Worm (Caenorhabditis elegans): ENCODE data around the gene C15H11.1.

The C15H11.1 gene

DNA sequence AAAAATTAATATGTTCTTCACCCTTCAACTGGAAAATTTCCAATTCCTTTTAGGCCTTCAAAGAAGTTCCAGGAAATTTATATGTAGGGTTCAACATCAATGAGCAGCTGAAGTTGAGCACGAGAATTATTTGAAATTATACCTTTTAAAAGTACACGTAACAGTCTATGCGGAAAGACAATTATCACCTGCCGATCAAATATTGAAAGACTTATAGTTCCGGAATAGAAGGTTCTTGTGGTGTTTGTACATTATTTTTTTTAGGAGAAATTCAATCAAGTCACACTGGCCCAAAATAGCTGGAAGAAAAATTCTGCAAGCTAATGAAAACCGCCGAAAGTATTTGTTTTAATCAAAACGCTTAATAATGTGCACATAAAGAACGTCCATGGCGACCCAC is 13.4 kb upstream of the C15H11.1 start:
- TF ChIP-seq M03D4.4 (tag; optimal IDR thresholded peaks at IDR 0.05) = no peak
- no peak for TF ChIP-seq elt-3 (tag; optimal IDR thresholded peaks at IDR 0.05)
- TF ChIP-seq ceh-43 (GFP tag; optimal IDR thresholded peaks at IDR 0.05) = no peak
- TF ChIP-seq mls-2 (tag; optimal IDR thresholded peaks at IDR 0.05) = no peak
- TF ChIP-seq lin-32 (GFP tag; optimal IDR thresholded peaks at IDR 0.05) = no peak
- no peak for TF ChIP-seq mab-5 (tag; optimal IDR thresholded peaks at IDR 0.05)
- no peak for TF ChIP-seq snpc-4 (tag; optimal IDR thresholded peaks at IDR 0.05)
- TF ChIP-seq flh-1 (GFP tag; optimal IDR thresholded peaks at IDR 0.05) = no peak
- TF ChIP-seq nhr-28 (tag; optimal IDR thresholded peaks at IDR 0.05) = no peak
- no peak for TF ChIP-seq nhr-237 (tag; optimal IDR thresholded peaks at IDR 0.05)
- no peak for TF ChIP-seq drap-1 (GFP tag; optimal IDR thresholded peaks at IDR 0.05)
- no peak for TF ChIP-seq sptf-1 (tag; optimal IDR thresholded peaks at IDR 0.05)

DNA sequence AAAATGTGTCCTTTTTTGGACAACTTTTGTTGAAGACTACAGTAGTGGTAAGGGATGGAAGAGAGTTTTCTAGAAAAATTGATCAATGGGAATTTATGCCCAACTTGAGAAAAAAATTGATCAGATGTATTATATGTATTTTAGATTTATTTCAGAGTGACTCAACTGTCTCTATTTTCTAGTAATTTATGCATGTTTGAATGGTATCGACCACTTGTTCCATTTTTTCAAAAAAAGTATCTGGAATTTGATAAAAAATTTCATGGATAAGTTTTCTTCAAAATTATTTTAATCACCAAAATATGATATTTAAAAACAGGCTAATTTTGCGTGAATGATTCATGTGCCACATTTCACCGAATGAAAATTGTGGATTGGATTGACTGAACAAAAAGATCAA is 1.8 kb upstream of the C15H11.1 start, which contains the start of gene C15H11.10:
C15H11.10 (plus strand) TSS at position 301 of the 400 bp plus-strand sequence.
- no peak for TF ChIP-seq nhr-2 (tag; optimal IDR thresholded peaks at IDR 0.05)
- no peak for TF ChIP-seq blmp-1 (tag; optimal IDR thresholded peaks at IDR 0.05)
- no peak for TF ChIP-seq mep-1 (tag; optimal IDR thresholded peaks at IDR 0.05)
- no peak for TF ChIP-seq lin-32 (GFP tag; optimal IDR thresholded peaks at IDR 0.05)

- TF ChIP-seq blmp-1 (tag; optimal IDR thresholded peaks at IDR 0.05) = no peak
- TF ChIP-seq hlh-1 (tag; optimal IDR thresholded peaks at IDR 0.05) = no peak
- TF ChIP-seq mab-5 (tag; optimal IDR thresholded peaks at IDR 0.05) = no peak
- no peak for TF ChIP-seq nhr-2 (tag; optimal IDR thresholded peaks at IDR 0.05)
These were observed 1.1 kb downstream of the C15H11.1 start, which contains the start of gene C15H11.13 for ce11 chrV:14394743-14395142. C15H11.13 (plus strand) TSS chrV:14395043.

ce11 chrV:14396123-14396669 is 2.6 kb downstream of the C15H11.1 start:
- no peak for TF ChIP-seq zip-8 (tag; optimal IDR thresholded peaks at IDR 0.05)
- TF ChIP-seq sptf-1 (tag; optimal IDR thresholded peaks at IDR 0.05) = no peak
- TF ChIP-seq blmp-1 (tag; optimal IDR thresholded peaks at IDR 0.05) = no peak
- TF ChIP-seq ceh-39 (tag; optimal IDR thresholded peaks at IDR 0.05) = no peak
- no peak for TF ChIP-seq lin-32 (GFP tag; optimal IDR thresholded peaks at IDR 0.05)
- no peak for TF ChIP-seq unc-62 (GFP tag; optimal IDR thresholded peaks at IDR 0.05)
- TF ChIP-seq snpc-4 (tag; optimal IDR thresholded peaks at IDR 0.05) = no peak
- no peak for TF ChIP-seq unc-39 (tag; optimal IDR thresholded peaks at IDR 0.05)
- no peak for TF ChIP-seq bed-3 (GFP tag; optimal IDR thresholded peaks at IDR 0.05)
- TF ChIP-seq hlh-1 (tag; optimal IDR thresholded peaks at IDR 0.05) = no peak
- TF ChIP-seq mls-2 (tag; optimal IDR thresholded peaks at IDR 0.05) = no peak
- TF ChIP-seq cnd-1 (tag; optimal IDR thresholded peaks at IDR 0.05) = no peak

DNA sequence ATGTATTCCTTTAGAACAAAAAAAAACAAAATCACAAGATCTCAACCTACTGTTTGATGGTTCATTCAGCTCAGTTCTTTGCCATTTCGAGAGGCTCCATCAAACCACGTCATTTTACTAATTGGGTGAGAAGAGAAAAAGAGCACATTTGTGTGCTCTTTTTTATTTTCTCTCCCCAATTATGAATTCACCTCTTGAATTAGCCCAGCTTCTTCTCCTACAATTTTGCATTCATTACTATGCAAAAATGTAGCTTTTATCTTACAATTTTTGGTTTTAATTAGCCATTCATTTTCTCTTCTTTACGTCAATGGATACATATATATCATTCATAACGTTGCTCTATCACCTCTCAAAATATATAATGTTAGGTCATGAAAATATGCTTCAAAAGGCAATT is 12.0 kb downstream of the C15H11.1 start:
- TF ChIP-seq ceh-83 (GFP tag; optimal IDR thresholded peaks at IDR 0.05) = no peak
- TF ChIP-seq ztf-11 (tag; optimal IDR thresholded peaks at IDR 0.05) = no peak
- no peak for TF ChIP-seq lin-13 (tag; optimal IDR thresholded peaks at IDR 0.05)
- no peak for TF ChIP-seq tbx-8 (GFP tag; optimal IDR thresholded peaks at IDR 0.05)

- TF ChIP-seq snpc-4 (tag; optimal IDR thresholded peaks at IDR 0.05) (no peak), unc-120 (tag; optimal IDR thresholded peaks at IDR 0.05; ENCODE audit: poor library complexity, severe bottlenecking) (no peak), sptf-1 (tag; optimal IDR thresholded peaks at IDR 0.05) (no peak), lsy-2 (tag; optimal IDR thresholded peaks at IDR 0.05) (no peak), nhr-12 (tag; optimal IDR thresholded peaks at IDR 0.05) (no peak), mab-5 (tag; optimal IDR thresholded peaks at IDR 0.05) (no peak), ces-1 (GFP tag; optimal IDR thresholded peaks at IDR 0.05) (no peak), elt-3 (tag; optimal IDR thresholded peaks at IDR 0.05) (no peak), unc-62 (GFP tag; optimal IDR thresholded peaks at IDR 0.05) (no peak), hlh-1 (tag; optimal IDR thresholded peaks at IDR 0.05) (no peak)
These were observed 15.2 kb downstream of the C15H11.1 start, which contains the start of gene gnrr-2 for ce11 chrV:14408774-14409173. gnrr-2 (plus strand) TSS chrV:14409074.
